Fruit fly (Drosophila melanogaster) whole organism, pupa: ENCODE results near the gene Kdm3.

Experiments
- CG10348 ChIP-seq: fragments of 200-800 bp; sonication (Bioruptor generic); IDR thresholded peaks from 2 replicates; pipeline ENCODE4 v1.3.6; 2022; ENCODE audit warnings: missing biosample characterization, missing genetic modification characterization
- CG13204 ChIP-seq: fragments of 200-800 bp; sonication (Bioruptor generic); optimal IDR thresholded peaks from 2 replicates; lab custom pipeline; 2018; ENCODE audit warnings: missing biosample characterization, mild to moderate bottlenecking, missing genetic modification characterization, moderate library complexity
- CG9948 ChIP-seq: fragments of 200-800 bp; sonication (Bioruptor generic); optimal IDR thresholded peaks from 2 replicates; lab custom pipeline; 2018; ENCODE audit warnings: missing biosample characterization, mild to moderate bottlenecking, missing genetic modification characterization, moderate library complexity
- fd96Ca ChIP-seq: fragments of 200-800 bp; sonication (Bioruptor generic); IDR thresholded peaks from 3 replicates; pipeline ENCODE4 v1.3.6; 2022; ENCODE audit warnings: missing biosample characterization, missing genetic modification characterization

dm6 chr3R:9491065-9491567 is 24.7 kb upstream of the Kdm3 start:
- TF ChIP-seq fd96Ca (GFP tag; lab: Robert Waterston, UW), result no peak
- TF ChIP-seq CG9948, result no peak
- TF ChIP-seq CG13204 (GFP tag; lab: Kevin White, UChicago), result peak; percentile 58
- TF ChIP-seq CG10348 (GFP tag; lab: Robert Waterston, UW), result no peak
